Worm (Caenorhabditis elegans) whole organism, L1 larva: ENCODE results near the gene F56C3.7.
A peak's percentile ranks its signal among the peaks of the same experiment; 100 is the strongest.

ENCODE experiments used
- blmp-1 ChIP-seq: fragments of 150-350 bp; optimal IDR thresholded peaks from 2 replicates; lab custom pipeline; 2014; ENCODE audit warnings: missing biosample characterization, missing genetic modification characterization
- ces-1 ChIP-seq: fragments of 150-350 bp; optimal IDR thresholded peaks from 2 replicates; lab custom pipeline; 2014; ENCODE audit warnings: missing biosample characterization, missing genetic modification reagents, missing genetic modification characterization
- fos-1 ChIP-seq: fragments of 150-350 bp; optimal IDR thresholded peaks from 2 replicates; lab custom pipeline; 2014; ENCODE audit warnings: missing biosample characterization, missing genetic modification characterization
- isw-1 ChIP-seq: fragments of 200-800 bp; sonication (Bioruptor generic); IDR thresholded peaks from 2 replicates; pipeline ENCODE4 v1.3.6; 2022; ENCODE audit warnings: missing genetic modification characterization, missing compliant biosample characterization
- lsy-2 ChIP-seq, 2 experiments: fragments of 150-350 bp; optimal IDR thresholded peaks; 2 replicates each; lab custom pipeline; 2014; ENCODE audit warnings: missing biosample characterization in 2 of 2, missing genetic modification characterization in 2 of 2
- nhr-11 ChIP-seq: fragments of 150-350 bp; optimal IDR thresholded peaks from 2 replicates; lab custom pipeline; 2014; ENCODE audit warnings: missing biosample characterization, missing genetic modification characterization
- nhr-28 ChIP-seq: fragments of 150-350 bp; optimal IDR thresholded peaks from 2 replicates; lab custom pipeline; 2014; ENCODE audit warnings: missing biosample characterization, missing genetic modification characterization
- nhr-77 ChIP-seq: fragments of 150-350 bp; optimal IDR thresholded peaks from 2 replicates; lab custom pipeline; 2014; ENCODE audit warnings: missing biosample characterization, missing genetic modification characterization
- pag-3 ChIP-seq: sonication (generic microtip); optimal IDR thresholded peaks from 2 replicates; lab custom pipeline; 2017; ENCODE audit warnings: missing genetic modification characterization, mild to moderate bottlenecking, missing compliant biosample characterization, antibody characterized with exemption, borderline replicate concordance; ENCODE audit not compliant: insufficient read depth
- skn-1 ChIP-seq: fragments of 150-350 bp; optimal IDR thresholded peaks from 2 replicates; lab custom pipeline; 2014; ENCODE audit warnings: missing biosample characterization, missing genetic modification characterization
- unc-62 ChIP-seq: fragments of 150-350 bp; optimal IDR thresholded peaks from 2 replicates; lab custom pipeline; 2014; ENCODE audit warnings: missing biosample characterization, missing genetic modification reagents, missing genetic modification characterization
- vab-15 ChIP-seq: sonication (generic microtip); optimal IDR thresholded peaks from 2 replicates; lab custom pipeline; 2017; ENCODE audit warnings: missing genotype, mild to moderate bottlenecking, missing genetic modification characterization, missing compliant biosample characterization

ce11 chrX:1338906-1339673, 31.5 kb downstream of the F56C3.7 start:
- TF ChIP-seq unc-62 (GFP tag; lab: Kevin White, UChicago), result no peak
- no peak for TF ChIP-seq nhr-11 (tag; lab: Kevin White, UChicago)
- TF ChIP-seq vab-15 (tag; lab: Kevin White, UChicago), result no peak
- TF ChIP-seq fos-1 (tag; lab: Kevin White, UChicago), result no peak
- no peak for TF ChIP-seq ces-1 (GFP tag; lab: Kevin White, UChicago)
- peak; percentile 61 for TF ChIP-seq skn-1 (tag; lab: Kevin White, UChicago)
- TF ChIP-seq nhr-28 (tag; lab: Kevin White, UChicago), result no peak
- no peak for TF ChIP-seq isw-1
- TF ChIP-seq lsy-2 (tag; optimal IDR thresholded peaks at IDR 0.05; lab: Kevin White, UChicago), result peak in 1 of 2 experiments; percentile 27
- no peak for TF ChIP-seq pag-3
- no peak for TF ChIP-seq blmp-1 (tag; lab: Kevin White, UChicago)
- no peak for TF ChIP-seq nhr-77 (tag; lab: Kevin White, UChicago)
